Worm (Caenorhabditis elegans) whole organism, late embryonic: ENCODE data around the gene F13A7.7.

Source experiments
- F13H6.1 ChIP-seq: sonication (generic microtip); optimal IDR thresholded peaks from 2 replicates; lab custom pipeline; 2016; ENCODE audit warnings: missing genetic modification characterization, missing compliant biosample characterization
- K02D7.2 ChIP-seq: sonication (generic microtip); optimal IDR thresholded peaks from 2 replicates; lab custom pipeline; 2017; ENCODE audit warnings: mild to moderate bottlenecking, missing genetic modification characterization, missing compliant biosample characterization
- T23F11.4 ChIP-seq: fragments of 200-800 bp; sonication (Bioruptor generic); optimal IDR thresholded peaks from 2 replicates; lab custom pipeline; 2018; ENCODE audit warnings: mild to moderate bottlenecking, missing genetic modification characterization, missing compliant biosample characterization
- ama-1 ChIP-seq: fragments of 150-350 bp; optimal IDR thresholded peaks from 2 replicates; lab custom pipeline; 2014
- ceh-14 ChIP-seq: sonication (generic microtip); optimal IDR thresholded peaks from 2 replicates; lab custom pipeline; 2016; ENCODE audit warnings: missing genotype, missing genetic modification characterization, missing compliant biosample characterization
- ceh-2 ChIP-seq: sonication (generic microtip); optimal IDR thresholded peaks from 2 replicates; lab custom pipeline; 2016; ENCODE audit warnings: missing genotype, missing genetic modification characterization, missing compliant biosample characterization
- ceh-22 ChIP-seq: sonication (generic microtip); optimal IDR thresholded peaks from 2 replicates; lab custom pipeline; 2017; ENCODE audit warnings: missing biosample characterization, missing genetic modification characterization
- ceh-24 ChIP-seq: sonication (generic microtip); optimal IDR thresholded peaks from 2 replicates; lab custom pipeline; 2016; ENCODE audit warnings: mild to moderate bottlenecking, missing genetic modification characterization, missing compliant biosample characterization
- ceh-30 ChIP-seq: fragments of 150-350 bp; optimal IDR thresholded peaks from 2 replicates; lab custom pipeline; 2014; ENCODE audit warnings: missing biosample characterization, missing genetic modification characterization
- ceh-31 ChIP-seq: sonication (generic microtip); optimal IDR thresholded peaks from 2 replicates; lab custom pipeline; 2016; ENCODE audit warnings: missing genetic modification characterization, missing compliant biosample characterization
- ceh-48 ChIP-seq: sonication (generic microtip); optimal IDR thresholded peaks from 2 replicates; lab custom pipeline; 2016; ENCODE audit warnings: missing genetic modification characterization, inconsistent platforms, missing compliant biosample characterization
- dve-1 ChIP-seq: sonication (generic microtip); optimal IDR thresholded peaks from 2 replicates; lab custom pipeline; 2017; ENCODE audit warnings: antibody characterized with exemption, mild to moderate bottlenecking, missing genetic modification characterization, missing compliant biosample characterization
- elt-2 ChIP-seq: sonication (generic microtip); optimal IDR thresholded peaks from 2 replicates; lab custom pipeline; 2016; ENCODE audit warnings: missing genetic modification reagents, missing genetic modification characterization, missing compliant biosample characterization
- elt-4 ChIP-seq: sonication (generic microtip); optimal IDR thresholded peaks from 2 replicates; lab custom pipeline; 2016; ENCODE audit warnings: missing genetic modification characterization, missing compliant biosample characterization
- ets-4 ChIP-seq: sonication (generic microtip); optimal IDR thresholded peaks from 2 replicates; lab custom pipeline; 2016; ENCODE audit warnings: missing genetic modification characterization, missing compliant biosample characterization
- hlh-15 ChIP-seq: sonication (generic microtip); optimal IDR thresholded peaks from 2 replicates; lab custom pipeline; 2016; ENCODE audit warnings: missing genetic modification characterization, missing compliant biosample characterization
- hlh-30 ChIP-seq: sonication (generic microtip); optimal IDR thresholded peaks from 2 replicates; lab custom pipeline; 2017; ENCODE audit warnings: antibody characterized with exemption, missing genetic modification characterization, missing compliant biosample characterization; ENCODE audit not compliant: insufficient read depth
- lin-11 ChIP-seq: fragments of 200-800 bp; sonication (Bioruptor generic); optimal IDR thresholded peaks from 2 replicates; lab custom pipeline; 2018; ENCODE audit warnings: mild to moderate bottlenecking, missing genetic modification characterization, missing compliant biosample characterization
- madf-2 ChIP-seq: sonication (generic microtip); optimal IDR thresholded peaks from 2 replicates; lab custom pipeline; 2017; ENCODE audit warnings: missing genetic modification characterization, missing compliant biosample characterization
- mec-3 ChIP-seq: sonication (generic microtip); optimal IDR thresholded peaks from 2 replicates; lab custom pipeline; 2016; ENCODE audit warnings: borderline replicate concordance, missing genetic modification characterization, missing compliant biosample characterization
- nfya-1 ChIP-seq: sonication (generic microtip); optimal IDR thresholded peaks from 2 replicates; lab custom pipeline; 2017; ENCODE audit warnings: missing genetic modification characterization, mild to moderate bottlenecking, missing compliant biosample characterization, antibody characterized with exemption, moderate library complexity
- nhr-11 ChIP-seq: fragments of 150-350 bp; optimal IDR thresholded peaks from 2 replicates; lab custom pipeline; 2014; ENCODE audit warnings: missing biosample characterization, missing genetic modification characterization
- nhr-232 ChIP-seq: sonication (generic microtip); optimal IDR thresholded peaks from 2 replicates; lab custom pipeline; 2016; ENCODE audit warnings: missing genetic modification characterization, missing compliant biosample characterization
- npax-4 ChIP-seq: sonication (generic microtip); optimal IDR thresholded peaks from 2 replicates; lab custom pipeline; 2016; ENCODE audit warnings: missing genetic modification characterization, missing compliant biosample characterization
- pag-3 ChIP-seq: sonication (generic microtip); optimal IDR thresholded peaks from 2 replicates; lab custom pipeline; 2016; ENCODE audit warnings: missing compliant biosample characterization, missing genetic modification characterization, borderline replicate concordance
- pat-9 ChIP-seq: fragments of 200-800 bp; sonication (Bioruptor generic); optimal IDR thresholded peaks from 2 replicates; lab custom pipeline; 2018; ENCODE audit warnings: mild to moderate bottlenecking, missing genetic modification characterization, moderate library complexity, missing compliant biosample characterization
- ref-2 ChIP-seq: sonication (generic microtip); optimal IDR thresholded peaks from 2 replicates; lab custom pipeline; 2016; ENCODE audit warnings: missing genetic modification characterization, missing compliant biosample characterization
- rnt-1 ChIP-seq: sonication (generic microtip); optimal IDR thresholded peaks from 2 replicates; lab custom pipeline; 2016; ENCODE audit warnings: missing genetic modification characterization, missing compliant biosample characterization
- sox-2 ChIP-seq: fragments of 200-800 bp; sonication (Bioruptor generic); IDR thresholded peaks from 2 replicates; pipeline ENCODE4 v1.3.6; 2022; ENCODE audit warnings: missing genetic modification reagents, missing genetic modification characterization, missing compliant biosample characterization
- sox-4 ChIP-seq: sonication (generic microtip); optimal IDR thresholded peaks from 2 replicates; lab custom pipeline; 2017; ENCODE audit warnings: mild to moderate bottlenecking, missing genetic modification characterization, inconsistent platforms, missing compliant biosample characterization
- syd-9 ChIP-seq: sonication (generic microtip); optimal IDR thresholded peaks from 2 replicates; lab custom pipeline; 2016; ENCODE audit warnings: mild to moderate bottlenecking, missing genetic modification characterization, moderate library complexity, missing compliant biosample characterization
- tbx-2 ChIP-seq: sonication (generic microtip); optimal IDR thresholded peaks from 2 replicates; lab custom pipeline; 2016; ENCODE audit warnings: missing genetic modification characterization, missing compliant biosample characterization
- tbx-7 ChIP-seq: sonication (generic microtip); optimal IDR thresholded peaks from 2 replicates; lab custom pipeline; 2016; ENCODE audit warnings: missing genotype, missing genetic modification characterization, missing compliant biosample characterization
- ttx-3 ChIP-seq: sonication (generic microtip); optimal IDR thresholded peaks from 2 replicates; lab custom pipeline; 2016; ENCODE audit warnings: missing genetic modification reagents, missing genetic modification characterization, missing compliant biosample characterization
- unc-3 ChIP-seq, 2 experiments: fragments of 200-800 bp in 1 of 2; sonication (Bioruptor generic) in 1 of 2; sonication (generic microtip) in 1 of 2; conservative IDR thresholded peaks in 1 of 2; optimal IDR thresholded peaks in 1 of 2; 2 replicates each; pipeline versions ENCODE4 v1.3.6 to Lab custom; 2016 to 2022; ENCODE audit warnings: missing compliant biosample characterization in 2 of 2, missing genetic modification characterization in 2 of 2, missing genetic modification reagents in 1 of 2
- unc-42 ChIP-seq: sonication (generic microtip); optimal IDR thresholded peaks from 2 replicates; lab custom pipeline; 2016; ENCODE audit warnings: missing genotype, missing genetic modification characterization, missing compliant biosample characterization
- unc-55 ChIP-seq: sonication (generic microtip); optimal IDR thresholded peaks from 2 replicates; lab custom pipeline; 2017; ENCODE audit warnings: missing biosample characterization, missing genetic modification reagents, missing genetic modification characterization
- zip-5 ChIP-seq: sonication (generic microtip); optimal IDR thresholded peaks from 2 replicates; lab custom pipeline; 2016; ENCODE audit warnings: missing genetic modification characterization, missing compliant biosample characterization

Gene F13A7.7

DNA sequence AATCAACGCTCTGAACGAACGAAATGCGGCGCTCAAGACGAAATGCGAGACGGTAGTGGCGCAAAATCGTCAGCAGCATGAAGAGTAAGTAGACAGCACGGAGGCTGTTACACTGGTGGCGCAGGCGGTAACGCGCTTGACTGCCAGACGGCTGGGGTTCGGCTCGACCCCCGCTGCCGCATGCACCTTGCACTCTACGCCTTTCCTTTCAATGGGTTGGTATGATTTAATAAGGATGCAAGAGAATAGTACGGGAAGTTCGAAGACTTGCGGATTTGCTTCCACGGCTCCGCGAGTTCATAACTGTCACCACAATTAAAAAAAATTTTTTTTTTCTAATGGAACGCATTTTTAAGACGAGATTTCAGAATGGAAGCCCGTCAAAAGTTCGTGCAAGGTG is 13.6 kb downstream of the F13A7.7 start (continued):
- TF ChIP-seq unc-3 (GFP tag; conservative IDR thresholded peaks at IDR 0.05; lab: Robert Waterston, UW) (peak; percentile 49; the same call in 1 of the 2 replicates), unc-3 (tag; optimal IDR thresholded peaks at IDR 0.05; lab: Kevin White, UChicago) (peak; percentile 35), ceh-31 (tag; lab: Kevin White, UChicago) (peak; percentile 47), ceh-2 (tag; lab: Kevin White, UChicago) (peak; percentile 26), ref-2 (peak; percentile 46), tbx-2 (tag; lab: Kevin White, UChicago) (peak; percentile 71), ama-1 (lab: Kevin White, UChicago) (no peak), nhr-232 (peak; percentile 70), madf-2 (tag; lab: Kevin White, UChicago) (peak; percentile 54), npax-4 (tag; lab: Kevin White, UChicago) (peak; percentile 38), elt-4 (tag; lab: Kevin White, UChicago) (peak; percentile 81), rnt-1 (tag; lab: Kevin White, UChicago) (peak; percentile 61), K02D7.2 (tag; lab: Kevin White, UChicago) (peak; percentile 35), zip-5 (tag; lab: Kevin White, UChicago) (peak; percentile 38), mec-3 (tag; lab: Kevin White, UChicago) (no peak), lin-11 (tag; lab: Kevin White, UChicago) (peak; percentile 45), sox-4 (tag; lab: Kevin White, UChicago) (peak; percentile 47), elt-2 (tag; lab: Kevin White, UChicago) (peak; percentile 61), unc-55 (no peak), syd-9 (tag; lab: Kevin White, UChicago) (peak; percentile 48), ceh-14 (tag; lab: Kevin White, UChicago) (peak; percentile 29), F13H6.1 (tag; lab: Kevin White, UChicago) (peak; percentile 27), ceh-22 (no peak), ttx-3 (tag; lab: Kevin White, UChicago) (peak; percentile 44), tbx-7 (tag; lab: Kevin White, UChicago) (no peak), ets-4 (no peak), sox-2 (GFP tag; lab: Robert Waterston, UW) (peak; percentile 6; the same call in 1 of the 2 replicates), hlh-15 (tag; lab: Kevin White, UChicago) (peak; percentile 34)

DNA sequence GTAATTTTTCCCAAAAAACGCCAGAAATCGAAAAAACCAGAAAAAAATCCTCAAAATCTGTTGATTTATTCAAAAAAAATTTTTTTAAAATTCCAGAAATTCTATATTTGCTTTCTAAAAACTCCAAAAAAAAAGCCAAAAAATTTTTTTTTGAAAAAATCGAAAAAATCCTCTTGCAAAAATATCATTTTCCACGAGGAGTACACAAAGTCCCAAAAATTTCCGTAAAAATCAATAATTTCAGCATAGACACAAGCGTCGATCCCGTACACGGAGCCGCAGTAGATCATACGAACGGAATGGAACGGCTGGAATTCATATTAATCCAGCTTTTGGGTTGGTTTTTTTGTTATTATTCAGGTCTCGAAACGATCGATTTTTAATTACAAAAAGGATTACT is 15.5 kb downstream of the F13A7.7 start:
- no peak for TF ChIP-seq pat-9 (tag; lab: Kevin White, UChicago)

DNA sequence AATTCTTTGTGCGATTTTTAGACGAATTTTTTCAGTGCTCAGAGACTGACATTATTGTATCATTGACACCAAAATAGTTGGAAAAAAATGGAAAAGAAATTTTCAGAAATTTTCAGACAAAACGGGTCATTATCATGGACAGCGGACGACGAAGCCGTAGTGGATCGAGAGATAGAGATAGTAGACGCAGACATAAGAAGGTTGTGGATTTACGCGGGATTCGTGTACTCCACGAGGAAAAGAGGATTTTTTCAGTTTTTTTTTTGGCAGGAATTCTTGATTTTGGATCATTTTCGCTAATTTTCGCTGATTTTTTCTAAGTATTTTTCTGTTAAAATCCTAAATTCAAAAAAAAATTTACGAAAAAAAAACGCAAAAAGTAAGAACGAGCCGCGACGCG is 16.1 kb downstream of the F13A7.7 start, which contains the start of gene W08G11.3:
W08G11.3 (plus strand) TSS at position 107 of the 400 bp plus-strand sequence.
- TF ChIP-seq ama-1 (lab: Kevin White, UChicago) (peak; percentile 53), npax-4 (tag; lab: Kevin White, UChicago) (no peak), nfya-1 (tag; lab: Kevin White, UChicago) (no peak)
- TF ChIP-seq, all 69 proteins: peak for 1

DNA sequence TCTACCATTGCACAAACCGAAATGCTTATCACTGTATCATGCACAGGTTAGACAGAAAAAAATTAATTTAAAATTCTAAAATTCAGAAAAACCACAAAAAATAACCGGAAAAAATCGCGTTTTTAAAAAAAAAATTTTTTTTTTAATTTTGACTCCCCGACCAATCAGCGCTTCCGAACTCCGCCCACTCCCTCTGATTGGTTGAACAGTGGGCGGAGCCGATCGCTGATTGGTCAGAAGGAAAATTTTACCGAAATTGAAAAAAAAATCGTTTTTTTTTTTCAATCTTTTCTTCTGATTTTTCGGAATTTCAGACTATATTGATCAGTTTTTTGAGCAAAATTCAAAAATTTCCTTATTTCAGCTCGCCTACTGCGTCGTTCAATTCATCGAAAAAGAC is 22.3 kb downstream of the F13A7.7 start:
- TF ChIP-seq nfya-1 (tag; lab: Kevin White, UChicago) (peak; percentile 99), ceh-48 (tag; lab: Kevin White, UChicago) (no peak)

DNA sequence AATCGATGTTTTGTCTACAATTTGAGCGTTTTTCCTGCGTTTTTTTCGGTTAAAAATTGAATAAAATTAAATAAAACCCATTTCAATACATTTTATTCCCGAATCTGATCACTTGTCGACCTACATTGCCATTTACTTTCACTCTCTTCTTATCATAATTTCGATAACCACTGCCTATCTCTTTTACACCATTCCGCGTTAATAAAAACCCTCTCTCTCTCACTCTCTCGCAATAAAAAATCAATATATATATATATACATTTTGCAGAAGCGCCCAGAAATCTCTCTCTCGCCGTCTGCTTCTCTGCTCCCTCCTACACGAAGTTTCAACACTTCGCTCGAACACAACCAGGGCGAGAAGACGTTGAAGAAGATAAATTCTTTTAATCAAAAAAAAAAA is 26.4 kb downstream of the F13A7.7 start, which contains the start of gene pptr-1:
pptr-1 (plus strand) TSS at position 269 of the 400 bp plus-strand sequence.
- no peak for TF ChIP-seq zip-5 (tag; lab: Kevin White, UChicago)
- peak; percentile 65 for TF ChIP-seq elt-2 (tag; lab: Kevin White, UChicago)
- peak; percentile 1 for TF ChIP-seq ceh-48 (tag; lab: Kevin White, UChicago)

DNA sequence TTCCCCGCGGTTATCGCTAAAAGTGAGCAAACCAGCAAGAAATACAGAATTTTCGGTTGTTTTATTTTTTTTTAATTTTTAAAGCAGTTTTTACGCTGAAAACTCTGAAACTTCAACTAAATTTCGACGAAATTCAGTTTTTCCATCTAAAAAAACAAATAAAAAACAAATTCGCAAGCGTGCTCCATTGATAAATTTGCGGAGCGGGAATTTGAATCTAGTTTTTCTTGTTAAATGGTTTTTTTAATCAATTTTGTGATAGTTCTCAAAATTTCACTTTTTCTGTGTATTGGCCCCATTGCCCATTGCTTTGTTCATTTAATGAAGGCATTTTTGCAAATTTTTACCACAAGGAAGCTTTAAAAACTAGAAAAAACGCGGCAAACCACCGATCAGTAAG is 26.8 kb downstream of the F13A7.7 start:
- no peak for TF ChIP-seq ceh-48 (tag; lab: Kevin White, UChicago)
- no peak for TF ChIP-seq ceh-30
- TF ChIP-seq pag-3 (tag; lab: Kevin White, UChicago) = no peak
- TF ChIP-seq tbx-2 (tag; lab: Kevin White, UChicago) = no peak
- TF ChIP-seq nhr-232 = no peak
- no peak for TF ChIP-seq hlh-15 (tag; lab: Kevin White, UChicago)
- TF ChIP-seq nhr-11 (tag; lab: Kevin White, UChicago) = no peak
- no peak for TF ChIP-seq unc-42 (tag; lab: Kevin White, UChicago)
- TF ChIP-seq ceh-24 (tag; lab: Kevin White, UChicago) = no peak
- TF ChIP-seq unc-3 (GFP tag; conservative IDR thresholded peaks at IDR 0.05; lab: Robert Waterston, UW) = no peak
- TF ChIP-seq unc-3 (tag; optimal IDR thresholded peaks at IDR 0.05; lab: Kevin White, UChicago) = no peak
- TF ChIP-seq K02D7.2 (tag; lab: Kevin White, UChicago) = no peak
- TF ChIP-seq dve-1 = no peak
- TF ChIP-seq ama-1 (lab: Kevin White, UChicago) = no peak
- no peak for TF ChIP-seq hlh-30
- no peak for TF ChIP-seq T23F11.4 (GFP tag; lab: Kevin White, UChicago)
